Fruit fly (Drosophila melanogaster) Kc167 (cell line): ENCODE data around the gene Slu7.

Source experiments
- Myc ChIP-seq: fragments of >200 bp; optimal IDR thresholded peaks from 2 replicates; lab custom pipeline; 2017; ENCODE audit warnings: missing external identifiers
- Sin3A ChIP-seq: fragments of >200 bp; optimal IDR thresholded peaks from 2 replicates; lab custom pipeline; 2018; ENCODE audit warnings: missing external identifiers
- h ChIP-seq: fragments of >200 bp; optimal IDR thresholded peaks from 3 replicates; lab custom pipeline; 2018; ENCODE audit warnings: missing external identifiers
- insv ChIP-seq: fragments of >200 bp; optimal IDR thresholded peaks from 3 replicates; lab custom pipeline; 2018; ENCODE audit warnings: missing external identifiers
- psq ChIP-seq: fragments of >200 bp; optimal IDR thresholded peaks from 2 replicates; lab custom pipeline; 2017; ENCODE audit warnings: missing external identifiers
- ttk ChIP-seq: sonication (Bioruptor generic); optimal IDR thresholded peaks from 2 replicates; lab custom pipeline; 2017; ENCODE audit warnings: missing external identifiers

dm6 chr3R:29063921-29064460 is 25.1 kb upstream of the Slu7 start:
- TF ChIP-seq psq = no peak
- no peak for TF ChIP-seq h (lab: Kevin White, UChicago)
- no peak for TF ChIP-seq Myc (lab: Kevin White, UChicago)
- TF ChIP-seq insv (lab: Kevin White, UChicago) = no peak
- no peak for TF ChIP-seq Sin3A
- TF ChIP-seq ttk (lab: Kevin White, UChicago) = no peak
